Fruit fly (Drosophila melanogaster): ENCODE data around the gene Arp5.

Gene Arp5

DNA sequence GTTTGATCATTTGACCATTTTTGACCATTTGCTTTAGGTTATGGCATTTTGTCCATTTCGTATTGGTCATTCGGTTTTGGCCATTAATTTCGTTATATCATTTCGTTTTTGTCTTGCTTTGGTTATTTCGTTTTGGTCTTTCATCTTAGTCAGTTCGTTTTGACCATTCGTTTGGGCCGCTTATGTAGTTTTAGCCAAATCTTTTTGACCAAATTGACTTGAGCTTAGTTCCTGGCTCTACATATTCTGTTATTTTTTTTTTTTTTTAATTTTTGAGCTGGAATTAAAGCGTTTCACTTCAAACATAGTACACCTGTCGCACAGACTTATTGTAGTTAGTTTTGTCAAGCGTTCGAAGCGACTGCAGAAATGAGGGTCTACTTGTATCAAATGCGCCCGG is 26.9 kb upstream of the Arp5 start, which contains the start of gene CG14315:
Gene CG14315, plus strand, starts transcription at position 301 of the 400 bp plus-strand sequence.
- no peak for TF ChIP-seq D1 (tag; optimal IDR thresholded peaks at IDR 0.05)
- TF ChIP-seq Snoo (tag; optimal IDR thresholded peaks at IDR 0.05): no peak
- TF ChIP-seq CG8159 (tag; optimal IDR thresholded peaks at IDR 0.05): no peak
- TF ChIP-seq CG34367 (tag; optimal IDR thresholded peaks at IDR 0.05): no peak
- TF ChIP-seq CG14655 (GFP tag; optimal IDR thresholded peaks at IDR 0.05): no peak
- TF ChIP-seq CG13204 (GFP tag; optimal IDR thresholded peaks at IDR 0.05): no peak
- no peak for TF ChIP-seq CG15710 (tag; optimal IDR thresholded peaks at IDR 0.05)
- no peak for TF ChIP-seq CG12605 (GFP tag; IDR thresholded peaks at IDR 0.05)

DNA sequence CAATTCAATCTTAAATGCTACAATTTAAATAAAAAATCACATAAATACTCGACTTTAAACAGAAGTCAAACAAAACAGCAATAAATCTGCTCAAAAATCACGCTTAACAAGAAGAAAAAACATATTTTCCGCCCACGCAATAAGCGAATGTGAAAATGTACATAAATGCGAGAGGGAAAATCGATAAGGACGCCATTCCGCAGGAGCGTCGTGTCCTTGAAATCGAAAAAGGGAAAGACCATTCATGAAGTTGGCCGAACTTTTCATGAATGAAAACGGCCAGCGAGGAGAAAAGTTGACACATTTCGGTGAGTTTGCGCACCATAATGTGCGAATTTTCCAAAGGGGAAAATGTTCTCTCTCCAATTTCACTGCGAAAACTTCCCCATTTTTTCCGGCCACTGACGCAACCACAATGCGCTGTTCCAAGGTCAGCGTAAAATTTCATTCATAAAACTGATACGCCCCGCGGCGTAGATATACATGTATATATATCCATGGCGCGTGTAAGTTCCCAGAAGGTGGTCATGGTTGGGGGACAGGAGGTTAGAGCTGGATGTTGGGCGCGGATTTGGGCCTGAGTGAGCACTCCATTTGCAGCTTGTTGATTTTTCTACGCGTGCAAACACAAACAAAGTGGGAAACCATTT is 25.0 kb upstream of the Arp5 start:
- TF ChIP-seq CG10348 (GFP tag; IDR thresholded peaks at IDR 0.05) (no peak), fd96Ca (GFP tag; IDR thresholded peaks at IDR 0.05) (no peak), CG34367 (tag; optimal IDR thresholded peaks at IDR 0.05) (no peak), CG12605 (GFP tag; IDR thresholded peaks at IDR 0.05) (no peak), D1 (tag; optimal IDR thresholded peaks at IDR 0.05) (no peak), EcR (GFP tag; optimal IDR thresholded peaks at IDR 0.05) (no peak), Ets98B (GFP tag; IDR thresholded peaks at IDR 0.05) (no peak), CG15710 (tag; optimal IDR thresholded peaks at IDR 0.05) (no peak), CG13204 (GFP tag; optimal IDR thresholded peaks at IDR 0.05) (no peak), CG32121 (GFP tag; IDR thresholded peaks at IDR 0.05) (no peak), gl (tag; optimal IDR thresholded peaks at IDR 0.05) (no peak), CG8301 (tag; optimal IDR thresholded peaks at IDR 0.05) (no peak), rn (GFP tag; IDR thresholded peaks at IDR 0.05) (no peak), CG17806 (tag; optimal IDR thresholded peaks at IDR 0.05) (no peak), CG9948 (tag; optimal IDR thresholded peaks at IDR 0.05) (no peak), Snoo (tag; optimal IDR thresholded peaks at IDR 0.05) (no peak), CG8159 (tag; optimal IDR thresholded peaks at IDR 0.05) (no peak), CG14655 (GFP tag; optimal IDR thresholded peaks at IDR 0.05) (no peak), Pif1A (GFP tag; optimal IDR thresholded peaks at IDR 0.05) (no peak), CG4496 (GFP tag; IDR thresholded peaks at IDR 0.05) (no peak)

DNA sequence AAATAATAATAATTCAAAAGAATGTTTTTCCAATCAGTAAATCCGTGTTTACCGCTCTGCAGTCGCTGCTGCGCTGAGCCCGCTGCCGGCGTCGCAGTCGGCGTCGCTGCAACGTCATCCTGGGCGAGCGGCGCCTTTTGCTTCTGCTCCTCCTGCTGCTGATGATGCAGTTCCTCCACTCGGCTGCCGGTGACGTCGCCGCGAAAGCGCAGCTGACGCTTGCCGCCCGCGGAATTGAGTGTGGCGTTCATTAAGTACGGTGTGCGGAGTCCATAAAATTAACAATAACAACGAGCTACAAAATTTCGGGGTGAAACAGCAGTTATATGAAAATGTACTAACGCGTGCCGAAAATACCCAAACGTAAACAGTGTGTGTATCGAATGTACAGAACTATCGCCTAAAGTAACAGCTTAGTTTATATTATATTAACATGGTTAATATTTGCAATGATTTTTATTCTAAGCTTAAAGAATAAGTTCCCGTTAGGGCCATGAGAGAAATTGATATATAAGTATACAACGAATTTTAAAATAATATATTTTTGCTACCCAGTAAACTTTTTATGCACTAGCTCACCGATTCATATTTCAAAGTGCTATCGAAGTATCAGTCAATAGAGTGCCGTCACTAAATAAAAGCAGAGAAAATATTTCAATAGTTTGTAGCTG is 21.1 kb upstream of the Arp5 start, which contains the start of the genes CG7218 and Cbp20:
Gene CG7218, minus strand, starts transcription at position 346 of the 671 bp plus-strand sequence.
Gene Cbp20, plus strand, starts transcription at position 610 of the 671 bp plus-strand sequence.
- no peak for TF ChIP-seq CG8301 (tag; optimal IDR thresholded peaks at IDR 0.05)
- peak; percentile 68 for TF ChIP-seq Ets98B (GFP tag; IDR thresholded peaks at IDR 0.05)
- peak; percentile 75 for TF ChIP-seq CG4496 (GFP tag; IDR thresholded peaks at IDR 0.05)
- TF ChIP-seq fd96Ca (GFP tag; IDR thresholded peaks at IDR 0.05): no peak
- TF ChIP-seq Snoo (tag; optimal IDR thresholded peaks at IDR 0.05): peak; percentile 46
- no peak for TF ChIP-seq CG13204 (GFP tag; optimal IDR thresholded peaks at IDR 0.05)
- peak; percentile 47 for TF ChIP-seq Pif1B (GFP tag; optimal IDR thresholded peaks at IDR 0.05)
- TF ChIP-seq CG9948 (tag; optimal IDR thresholded peaks at IDR 0.05): peak; percentile 7
- no peak for TF ChIP-seq D1 (tag; optimal IDR thresholded peaks at IDR 0.05)
- TF ChIP-seq CG15710 (tag; optimal IDR thresholded peaks at IDR 0.05): peak; percentile 51
- no peak for TF ChIP-seq CG12605 (GFP tag; IDR thresholded peaks at IDR 0.05)
- TF ChIP-seq CG32121 (GFP tag; IDR thresholded peaks at IDR 0.05): peak; percentile 33; the same call in 1 of the 2 replicates
- TF ChIP-seq CG14655 (GFP tag; optimal IDR thresholded peaks at IDR 0.05): no peak
- TF ChIP-seq EcR (GFP tag; optimal IDR thresholded peaks at IDR 0.05): peak; percentile 0
- no peak for TF ChIP-seq CG34367 (tag; optimal IDR thresholded peaks at IDR 0.05)
- no peak for TF ChIP-seq gl (tag; optimal IDR thresholded peaks at IDR 0.05)
- TF ChIP-seq CG10348 (GFP tag; IDR thresholded peaks at IDR 0.05): no peak
- TF ChIP-seq rn (GFP tag; IDR thresholded peaks at IDR 0.05): peak; percentile 59
- TF ChIP-seq Pif1A (GFP tag; optimal IDR thresholded peaks at IDR 0.05): peak; percentile 53
- peak; percentile 25 for TF ChIP-seq CG17806 (tag; optimal IDR thresholded peaks at IDR 0.05)
- TF ChIP-seq CG8159 (tag; optimal IDR thresholded peaks at IDR 0.05): peak; percentile 59

DNA sequence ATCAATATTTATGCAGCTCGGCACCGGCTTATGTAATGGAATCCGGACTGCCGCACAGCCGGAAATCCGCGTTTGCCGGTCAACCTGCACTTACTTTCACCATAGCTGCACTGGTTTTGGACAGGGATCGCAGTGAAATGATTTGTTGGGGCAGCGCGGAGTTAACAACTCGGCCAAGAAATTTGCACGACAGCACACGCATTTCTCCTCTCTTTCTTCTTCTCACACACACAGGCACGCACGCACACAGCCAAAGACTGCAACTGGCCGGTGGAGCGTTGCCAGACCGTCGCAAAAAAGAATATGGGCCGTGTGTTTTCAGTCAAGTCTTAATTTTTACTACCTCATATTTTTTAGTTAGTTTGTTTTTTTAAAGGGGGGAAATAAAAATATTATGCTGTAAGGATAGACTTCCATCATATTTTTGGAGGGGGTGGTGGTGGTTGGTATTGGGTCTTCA is 19.0 kb upstream of the Arp5 start:
- no peak for TF ChIP-seq CG10348 (GFP tag; IDR thresholded peaks at IDR 0.05)
- no peak for TF ChIP-seq CG15710 (tag; optimal IDR thresholded peaks at IDR 0.05)
- 0 out of 3 replicates have a peak, but pooled peaks have one; percentile 14 for TF ChIP-seq CG4496 (GFP tag; IDR thresholded peaks at IDR 0.05)
- TF ChIP-seq fd96Ca (GFP tag; IDR thresholded peaks at IDR 0.05): 0 out of 3 replicates have a peak, but pooled peaks have one; percentile 21

DNA sequence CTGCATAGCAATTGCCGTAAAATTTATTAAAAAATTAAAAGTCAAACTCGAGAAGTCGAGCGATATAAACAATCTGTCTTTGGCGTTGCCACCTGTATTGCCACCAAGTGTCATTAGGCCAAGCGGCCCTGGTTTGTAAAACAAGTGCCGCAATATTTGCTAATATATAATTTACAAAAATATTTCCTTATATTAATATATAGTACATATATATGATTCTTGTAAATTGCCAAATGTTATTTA is 18.2 kb upstream of the Arp5 start, which contains the start of the genes CG7215 and Prx5:
Gene CG7215, minus strand, starts transcription at position 101 of the 243 bp plus-strand sequence.
Gene Prx5, minus strand, starts transcription at position 101 of the 243 bp plus-strand sequence.
- TF ChIP-seq Pif1B (GFP tag; optimal IDR thresholded peaks at IDR 0.05) (no peak), CG8159 (tag; optimal IDR thresholded peaks at IDR 0.05) (no peak)

Data from whole organism, pupa.